Fruit fly (Drosophila melanogaster): ENCODE measurements around the gene Mink.

Mink gene

dm6 chr3R:24938049-24938448 is 15.8 kb downstream of the Mink start, which contains the start of gene Osbp:
Gene Osbp (minus strand): TSS chr3R:24938222.
- TF ChIP-seq psq (optimal IDR thresholded peaks at IDR 0.05) (no peak), CG8478 (optimal IDR thresholded peaks at IDR 0.05) (no peak), EcR (GFP tag; optimal IDR thresholded peaks at IDR 0.05) (no peak)

dm6 chr3R:24944920-24945853 is 22.9 kb downstream of the Mink start, which contains the start of the genes ssh and Nmnat:
Gene ssh (minus strand): TSS chr3R:24944956.
Gene Nmnat (plus strand): TSS chr3R:24945237.
- TF ChIP-seq psq (optimal IDR thresholded peaks at IDR 0.05), result no peak

DNA sequence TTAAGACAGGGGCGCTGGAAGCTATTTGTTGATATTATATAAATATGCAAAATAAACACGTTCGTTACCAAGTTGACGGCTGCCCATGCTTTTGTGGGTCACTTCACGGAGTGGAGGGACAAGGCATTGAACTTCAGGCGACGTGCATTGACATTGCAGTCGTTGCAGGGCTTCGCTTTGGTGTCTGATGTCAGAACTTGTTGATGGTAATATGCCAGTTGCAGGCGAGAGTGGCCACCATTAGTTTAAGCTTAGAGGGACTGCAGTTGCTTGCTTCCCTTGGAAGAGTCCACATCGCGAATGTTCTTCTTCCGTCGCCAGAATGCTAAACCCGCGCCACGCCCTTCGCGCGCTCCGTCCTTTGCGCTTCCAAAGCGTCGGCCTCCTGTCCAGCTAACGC is 25.1 kb downstream of the Mink start, which contains the start of gene mah:
TSS of gene mah (plus strand) at position 301 of the 400 bp plus-strand sequence.
- TF ChIP-seq CG8478 (optimal IDR thresholded peaks at IDR 0.05) (no peak), Dll (optimal IDR thresholded peaks at IDR 0.05) (no peak), psq (optimal IDR thresholded peaks at IDR 0.05) (no peak), usp (GFP tag; optimal IDR thresholded peaks at IDR 0.05) (no peak), EcR (GFP tag; optimal IDR thresholded peaks at IDR 0.05) (no peak), pan (optimal IDR thresholded peaks at IDR 0.05) (no peak)

dm6 chr3R:24953152-24953551 is 30.9 kb downstream of the Mink start:
- TF ChIP-seq Dll (optimal IDR thresholded peaks at IDR 0.05), result no peak
- TF ChIP-seq pan (optimal IDR thresholded peaks at IDR 0.05), result no peak
- no peak for TF ChIP-seq psq (optimal IDR thresholded peaks at IDR 0.05)
- no peak for TF ChIP-seq CG8478 (optimal IDR thresholded peaks at IDR 0.05)
- no peak for TF ChIP-seq EcR (GFP tag; optimal IDR thresholded peaks at IDR 0.05)
- TF ChIP-seq usp (GFP tag; optimal IDR thresholded peaks at IDR 0.05), result no peak

DNA sequence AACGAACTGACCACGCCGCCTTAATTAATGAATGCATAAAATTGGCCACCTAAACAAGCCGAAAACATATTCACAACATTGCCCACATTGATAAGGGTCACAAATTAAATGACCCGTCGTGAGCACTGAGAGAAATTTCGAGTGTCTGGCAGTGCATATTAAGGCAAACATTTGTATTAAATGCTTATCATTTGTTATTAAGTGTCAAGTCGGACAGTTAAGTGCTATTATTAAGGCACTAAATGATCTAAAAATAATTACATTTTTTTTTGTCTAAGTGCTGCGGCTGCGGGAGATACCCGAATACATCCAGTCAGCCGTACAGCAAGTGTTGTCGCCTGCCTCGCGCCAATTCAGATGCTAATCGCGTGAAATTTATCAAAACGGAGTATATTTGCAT is 40.2 kb downstream of the Mink start:
- no peak for TF ChIP-seq usp (GFP tag; optimal IDR thresholded peaks at IDR 0.05)
- TF ChIP-seq EcR (GFP tag; optimal IDR thresholded peaks at IDR 0.05), result no peak
- no peak for TF ChIP-seq Dll (optimal IDR thresholded peaks at IDR 0.05)
- TF ChIP-seq CG8478 (optimal IDR thresholded peaks at IDR 0.05), result no peak
- TF ChIP-seq psq (optimal IDR thresholded peaks at IDR 0.05), result no peak
- TF ChIP-seq pan (optimal IDR thresholded peaks at IDR 0.05), result no peak

DNA sequence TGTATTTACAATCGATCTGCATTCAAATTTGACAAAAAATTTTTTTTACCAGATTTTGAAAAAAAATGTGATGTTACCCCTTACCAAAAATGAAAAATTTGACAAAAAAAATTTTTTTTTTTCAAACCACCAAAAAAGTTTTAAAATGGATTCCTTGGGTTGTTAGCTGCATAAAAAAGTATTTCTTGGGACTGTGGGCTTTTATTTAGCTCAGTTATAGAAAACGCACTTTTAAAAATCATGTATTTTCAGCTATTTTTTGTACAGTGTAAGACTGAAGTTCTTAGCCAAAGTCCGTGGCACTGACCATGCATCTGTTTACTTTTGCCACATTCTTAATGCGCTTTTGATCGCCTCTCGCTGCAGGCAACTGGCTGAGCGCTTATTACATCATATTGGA is 43.1 kb downstream of the Mink start:
- TF ChIP-seq EcR (GFP tag; optimal IDR thresholded peaks at IDR 0.05) (no peak), Dll (optimal IDR thresholded peaks at IDR 0.05) (no peak), psq (optimal IDR thresholded peaks at IDR 0.05) (no peak)

DNA sequence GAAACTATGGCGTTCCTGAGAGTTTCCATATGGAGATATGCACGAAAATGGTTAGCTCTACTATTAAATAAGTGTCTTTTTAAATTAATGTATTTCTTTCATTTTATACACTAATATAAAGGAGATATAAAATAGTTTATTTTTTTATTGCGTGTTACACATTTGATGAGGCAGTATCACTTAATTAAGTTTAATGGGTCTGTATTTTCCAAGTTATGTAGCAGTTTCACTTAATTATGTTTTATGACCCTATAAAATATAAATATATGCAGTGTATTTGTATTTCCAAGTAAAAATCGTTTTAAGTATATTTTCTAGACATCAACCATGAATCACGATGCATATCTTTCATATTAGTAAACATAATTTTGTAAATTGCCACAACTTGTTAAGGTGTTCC is 44.3 kb downstream of the Mink start:
- TF ChIP-seq CG8478 (optimal IDR thresholded peaks at IDR 0.05) (no peak), usp (GFP tag; optimal IDR thresholded peaks at IDR 0.05) (no peak), psq (optimal IDR thresholded peaks at IDR 0.05) (no peak), EcR (GFP tag; optimal IDR thresholded peaks at IDR 0.05) (no peak), Dll (optimal IDR thresholded peaks at IDR 0.05) (no peak), pan (optimal IDR thresholded peaks at IDR 0.05) (no peak)

DNA sequence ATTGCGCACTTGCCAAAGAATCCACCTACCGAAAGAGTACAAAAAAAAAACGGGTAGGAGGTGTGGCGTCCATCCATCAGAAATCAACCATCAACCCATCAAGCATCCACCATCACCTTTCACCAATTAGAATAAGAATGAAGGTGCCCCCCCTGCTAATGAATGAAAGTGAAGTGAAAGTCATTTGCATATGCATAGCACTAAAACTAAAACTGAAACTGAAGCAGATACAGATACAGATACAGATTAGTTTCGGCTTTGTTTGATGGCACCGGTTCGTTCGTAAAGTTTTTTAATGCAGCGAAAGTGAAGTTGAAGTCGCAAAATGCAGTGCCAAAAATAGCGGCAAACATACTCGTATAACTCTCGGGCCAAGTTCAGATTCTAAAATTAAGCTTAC is 45.7 kb downstream of the Mink start:
- TF ChIP-seq Dll (optimal IDR thresholded peaks at IDR 0.05) (no peak), CG8478 (optimal IDR thresholded peaks at IDR 0.05) (no peak), EcR (GFP tag; optimal IDR thresholded peaks at IDR 0.05) (no peak), psq (optimal IDR thresholded peaks at IDR 0.05) (no peak), pan (optimal IDR thresholded peaks at IDR 0.05) (no peak), usp (GFP tag; optimal IDR thresholded peaks at IDR 0.05) (no peak)

- TF ChIP-seq CG8478 (optimal IDR thresholded peaks at IDR 0.05) (no peak), Dll (optimal IDR thresholded peaks at IDR 0.05) (no peak), EcR (GFP tag; optimal IDR thresholded peaks at IDR 0.05) (no peak), pan (optimal IDR thresholded peaks at IDR 0.05) (no peak), usp (GFP tag; optimal IDR thresholded peaks at IDR 0.05) (no peak), psq (optimal IDR thresholded peaks at IDR 0.05) (no peak)
These were observed 46.6 kb downstream of the Mink start for dm6 chr3R:24968888-24969287.

DNA sequence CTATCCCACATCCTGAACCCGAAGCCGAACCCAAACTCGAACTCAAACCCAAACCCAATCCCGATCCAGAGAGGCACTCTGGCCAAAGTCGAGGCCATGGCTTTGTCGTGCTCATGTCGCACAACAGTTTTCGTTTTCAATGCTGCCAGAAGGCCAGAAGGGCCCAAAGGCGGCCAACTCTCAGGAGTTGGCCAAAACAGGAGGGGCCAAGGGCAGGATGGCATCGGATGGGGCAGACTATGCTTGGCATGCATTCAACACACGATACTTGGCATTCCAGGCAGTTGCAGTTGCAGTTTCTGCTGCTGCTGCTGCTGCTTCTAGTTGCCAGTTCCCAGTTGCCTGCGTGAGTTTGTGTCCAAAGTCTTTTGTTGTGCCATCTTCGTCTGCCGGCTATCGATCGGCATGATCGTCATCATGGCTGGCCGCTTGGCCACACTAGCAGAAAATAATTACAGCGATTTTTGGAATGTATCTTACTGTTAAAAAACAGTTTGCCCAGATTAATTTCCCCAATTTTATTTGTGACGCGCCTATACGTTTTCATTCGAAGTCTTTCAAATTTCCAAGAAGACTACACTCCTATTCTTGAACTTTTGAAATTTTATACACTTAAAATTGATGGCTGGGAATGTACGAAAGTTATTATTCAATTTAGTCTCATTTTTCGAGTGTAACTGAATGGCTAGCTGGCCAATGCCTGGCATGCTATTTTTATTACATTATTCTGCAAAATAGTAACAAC is 48.2 kb downstream of the Mink start:
- TF ChIP-seq usp (GFP tag; optimal IDR thresholded peaks at IDR 0.05) (no peak), pan (optimal IDR thresholded peaks at IDR 0.05) (no peak), psq (optimal IDR thresholded peaks at IDR 0.05) (no peak), CG8478 (optimal IDR thresholded peaks at IDR 0.05) (no peak), EcR (GFP tag; optimal IDR thresholded peaks at IDR 0.05) (no peak), Dll (optimal IDR thresholded peaks at IDR 0.05) (no peak)

Measured in whole organism.